Worm (Caenorhabditis elegans): ENCODE data around the gene F14F7.5.

DNA sequence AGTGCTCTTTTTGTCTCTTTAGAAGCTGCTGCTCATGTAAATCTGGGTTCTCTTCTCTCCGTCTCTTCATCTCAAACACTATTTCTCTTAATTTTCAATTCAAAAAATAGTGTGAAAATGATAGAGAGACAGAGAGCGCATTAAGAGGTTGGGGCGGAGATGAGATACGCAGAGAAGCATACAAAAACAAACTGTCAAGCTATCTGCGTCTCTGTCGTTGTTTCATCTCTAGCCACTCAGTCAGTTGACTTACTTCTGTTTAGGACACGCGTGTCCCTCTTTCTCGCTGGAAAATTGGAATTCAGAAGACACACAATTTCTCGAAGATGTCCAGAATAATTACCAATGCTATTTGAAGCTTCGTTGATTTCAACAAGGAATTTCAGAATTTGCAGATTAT, 29.3 kb downstream of the F14F7.5 start:
- TF ChIP-seq ama-1 (optimal IDR thresholded peaks at IDR 0.05) = peak; percentile 80
- no peak for TF ChIP-seq ceh-13 (GFP tag; optimal IDR thresholded peaks at IDR 0.05)
- TF ChIP-seq tra-4 (tag; optimal IDR thresholded peaks at IDR 0.05) = no peak

Measured in whole organism, early embryonic.